Worm (Caenorhabditis elegans): ENCODE results near the gene fbxa-89.

fbxa-89 gene

ce11 chrIII:12231539-12231938 lies 4.4 kb upstream of the fbxa-89 start:
- TF ChIP-seq C34B4.2 (tag; optimal IDR thresholded peaks at IDR 0.05) (no peak), xbp-1 (tag; optimal IDR thresholded peaks at IDR 0.05) (no peak), aly-2 (tag; optimal IDR thresholded peaks at IDR 0.05) (no peak), nhr-12 (tag; optimal IDR thresholded peaks at IDR 0.05) (no peak), tlp-1 (tag; optimal IDR thresholded peaks at IDR 0.05) (no peak), nhr-76 (tag; optimal IDR thresholded peaks at IDR 0.05) (no peak), sox-4 (tag; optimal IDR thresholded peaks at IDR 0.05) (no peak), unc-62 (GFP tag; optimal IDR thresholded peaks at IDR 0.05) (no peak), blmp-1 (tag; optimal IDR thresholded peaks at IDR 0.05) (no peak), nhr-237 (tag; optimal IDR thresholded peaks at IDR 0.05) (no peak), sptf-1 (tag; optimal IDR thresholded peaks at IDR 0.05) (no peak)

ce11 chrIII:12233493-12233892 lies 2.5 kb upstream of the fbxa-89 start:
- TF ChIP-seq efl-1 (optimal IDR thresholded peaks at IDR 0.05), result no peak
- TF ChIP-seq efl-1 (GFP tag; optimal IDR thresholded peaks at IDR 0.05 in 1 of 2), result peak in 1 of 2 experiments; percentile 84
- TF ChIP-seq snu-23 (GFP tag; optimal IDR thresholded peaks at IDR 0.05), result no peak
- TF ChIP-seq C34B4.2 (tag; optimal IDR thresholded peaks at IDR 0.05), result no peak
- no peak for TF ChIP-seq nhr-76 (tag; optimal IDR thresholded peaks at IDR 0.05)

ce11 chrIII:12235359-12235758 lies 625 bp upstream of the fbxa-89 start:
- TF ChIP-seq efl-3 (GFP tag; optimal IDR thresholded peaks at IDR 0.05), result no peak
- no peak for TF ChIP-seq C04F5.9 (tag; optimal IDR thresholded peaks at IDR 0.05)
- TF ChIP-seq jun-1 (tag; optimal IDR thresholded peaks at IDR 0.05), result no peak
- TF ChIP-seq nhr-20 (tag; optimal IDR thresholded peaks at IDR 0.05), result no peak
- TF ChIP-seq nhr-47 (tag; optimal IDR thresholded peaks at IDR 0.05), result no peak
- no peak for TF ChIP-seq nhr-71 (tag; optimal IDR thresholded peaks at IDR 0.05)
- TF ChIP-seq nhr-11 (tag; optimal IDR thresholded peaks at IDR 0.05), result no peak

ce11 chrIII:12245570-12245969 lies 9.6 kb downstream of the fbxa-89 start:
- TF ChIP-seq skn-1 (tag; optimal IDR thresholded peaks at IDR 0.05) (no peak), unc-86 (tag; optimal IDR thresholded peaks at IDR 0.05) (no peak), nhr-84 (tag; optimal IDR thresholded peaks at IDR 0.05) (no peak), fkh-10 (GFP tag; optimal IDR thresholded peaks at IDR 0.05) (no peak), blmp-1 (tag; optimal IDR thresholded peaks at IDR 0.05) (no peak), aha-1 (tag; optimal IDR thresholded peaks at IDR 0.05) (no peak), hlh-17 (GFP tag; optimal IDR thresholded peaks at IDR 0.05; ENCODE audit: borderline replicate concordance) (no peak), jun-1 (tag; optimal IDR thresholded peaks at IDR 0.05) (no peak), dpl-1 (GFP tag; optimal IDR thresholded peaks at IDR 0.05) (no peak), C34B4.2 (tag; optimal IDR thresholded peaks at IDR 0.05) (no peak), fos-1 (tag; optimal IDR thresholded peaks at IDR 0.05) (no peak)

- TF ChIP-seq efl-1 (optimal IDR thresholded peaks at IDR 0.05) (peak; percentile 7 to 59), efl-1 (GFP tag; optimal IDR thresholded peaks at IDR 0.05 in 1 of 2) (peak; percentile 52 to 88), ceh-90 (tag; optimal IDR thresholded peaks at IDR 0.05) (peak; percentile 58), dpl-1 (GFP tag; optimal IDR thresholded peaks at IDR 0.05) (peak in 2 of 3 experiments; percentile 3 to 42), rnt-1 (tag; optimal IDR thresholded peaks at IDR 0.05) (peak; percentile 26), Y116A8C.19 (tag; optimal IDR thresholded peaks at IDR 0.05; ENCODE audit: borderline replicate concordance) (no peak), lin-35 (GFP tag; optimal IDR thresholded peaks at IDR 0.05) (peak in 1 of 2 experiments; percentile 5)
Measured at ce11 chrIII:12247329-12247728, 11.3 kb downstream of the fbxa-89 start.

- TF ChIP-seq hlh-4 (tag; optimal IDR thresholded peaks at IDR 0.05), result no peak
- TF ChIP-seq ceh-82 (tag; optimal IDR thresholded peaks at IDR 0.05), result peak; percentile 90 to 96 (median 91)
- peak; percentile 67 for TF ChIP-seq aha-1 (tag; optimal IDR thresholded peaks at IDR 0.05)
- peak; percentile 90 for TF ChIP-seq egl-13 (tag; optimal IDR thresholded peaks at IDR 0.05)
- peak; percentile 90 for TF ChIP-seq sox-4 (tag; optimal IDR thresholded peaks at IDR 0.05)
- TF ChIP-seq unc-86 (tag; optimal IDR thresholded peaks at IDR 0.05), result peak; percentile 90
- peak in 1 of 2 experiments; percentile 91 for TF ChIP-seq ztf-11 (tag; optimal IDR thresholded peaks at IDR 0.05)
- no peak for TF ChIP-seq alr-1 (tag; optimal IDR thresholded peaks at IDR 0.05; ENCODE audit: borderline replicate concordance)
- TF ChIP-seq nhr-237 (tag; optimal IDR thresholded peaks at IDR 0.05), result peak; percentile 86
- peak; percentile 97 for TF ChIP-seq aly-2 (tag; optimal IDR thresholded peaks at IDR 0.05)
- peak; percentile 96 for TF ChIP-seq lin-14 (GFP tag; optimal IDR thresholded peaks at IDR 0.05)
- peak; percentile 87 for TF ChIP-seq lin-15B (tag; optimal IDR thresholded peaks at IDR 0.05)
- TF ChIP-seq nhr-12 (tag; optimal IDR thresholded peaks at IDR 0.05), result peak; percentile 38
- TF ChIP-seq skn-1 (tag; optimal IDR thresholded peaks at IDR 0.05), result peak; percentile 88
- TF ChIP-seq ces-1 (GFP tag; optimal IDR thresholded peaks at IDR 0.05), result no peak
- peak; percentile 98 for TF ChIP-seq efl-1 (optimal IDR thresholded peaks at IDR 0.05)
- TF ChIP-seq efl-1 (GFP tag; optimal IDR thresholded peaks at IDR 0.05 in 1 of 2), result peak; percentile 95 to 100
- TF ChIP-seq elt-2 (tag; optimal IDR thresholded peaks at IDR 0.05), result peak; percentile 93
Measured at ce11 chrIII:12250114-12250792, 14.3 kb downstream of the fbxa-89 start, which contains the start of the genes tim-1 and Y75B8A.23. TSS of gene tim-1 (minus strand) at chrIII:12250164. TSS of gene Y75B8A.23 (plus strand) at chrIII:12250660.

Data from whole organism, L1 larva.